Comparison of ENCODE assay signal across 1 fruit fly cellular context in the genomic region with DNA sequence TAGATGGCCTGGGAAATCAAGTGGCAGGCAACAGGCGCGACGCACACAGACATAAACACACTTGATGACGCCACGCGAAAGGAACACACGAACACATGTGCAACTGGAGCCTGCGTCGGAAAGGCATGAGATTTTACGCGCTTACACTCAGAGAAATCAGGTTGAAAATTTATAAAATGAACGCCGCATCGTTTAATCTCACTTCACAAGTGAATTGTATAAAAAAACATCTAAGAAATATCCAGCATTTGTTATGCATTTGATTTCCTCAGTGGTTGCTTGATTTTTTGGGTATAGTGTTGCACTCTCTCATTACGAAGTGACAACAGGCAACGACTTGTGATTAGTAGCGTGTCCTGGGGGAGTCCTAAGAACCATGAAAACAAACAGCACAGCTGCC.
A peak's percentile ranks its signal among the peaks of the same experiment; 100 is the strongest.
TF ChIP-seq lines count a peak whose summit lies in the region.

No protein-coding gene starts in this region.

TF ChIP-seq in whole organism, embryonic, 481 proteins besides CTCF, POLR2A, EP300 and RAD21 (continued from another document and continues in another):
- TF ChIP-seq Mad (GFP tag; optimal IDR thresholded peaks at IDR 0.05; lab: Kevin White, UChicago) (no peak), Hr78 (GFP tag; optimal IDR thresholded peaks at IDR 0.05; lab: Kevin White, UChicago) (no peak), CG7745 (tag; optimal IDR thresholded peaks at IDR 0.05; lab: Kevin White, UChicago) (no peak), GATAe (GFP tag; conservative IDR thresholded peaks at IDR 0.05; lab: Robert Waterston, UW) (no peak), CG32532 (GFP tag; IDR thresholded peaks at IDR 0.05; lab: Robert Waterston, UW) (no peak), CG2678 (tag; optimal IDR thresholded peaks at IDR 0.05; lab: Kevin White, UChicago) (no peak), Ptx1 (GFP tag; IDR thresholded peaks at IDR 0.05; lab: Robert Waterston, UW) (no peak), CG11560 (tag; IDR thresholded peaks at IDR 0.05; lab: Robert Waterston, UW) (no peak), ato (GFP tag; IDR thresholded peaks at IDR 0.05; lab: Robert Waterston, UW; ENCODE audit: partially characterized antibody) (no peak), fd102C (GFP tag; optimal IDR thresholded peaks at IDR 0.05; lab: Kevin White, UChicago) (peak; percentile 31), en (GFP tag; optimal IDR thresholded peaks at IDR 0.05; lab: Kevin White, UChicago) (no peak), nerfin-2 (GFP tag; IDR thresholded peaks at IDR 0.05; lab: Robert Waterston, UW; ENCODE audit: partially characterized antibody) (no peak), CG5953 (GFP tag; IDR thresholded peaks at IDR 0.05; lab: Robert Waterston, UW) (no peak), onecut (GFP tag; IDR thresholded peaks at IDR 0.05; lab: Robert Waterston, UW) (no peak), CG2712 (tag; optimal IDR thresholded peaks at IDR 0.05; lab: Kevin White, UChicago) (peak; percentile 56), CG34422 (GFP tag; IDR thresholded peaks at IDR 0.05; lab: Robert Waterston, UW) (no peak), Aef1 (GFP tag; IDR thresholded peaks at IDR 0.05; lab: Robert Waterston, UW) (no peak), zen2 (GFP tag; IDR thresholded peaks at IDR 0.05; lab: Robert Waterston, UW; ENCODE audit: partially characterized antibody) (no peak), BEAF-32 (GFP tag; optimal IDR thresholded peaks at IDR 0.05; lab: Kevin White, UChicago) (no peak), CG43689 (GFP tag; IDR thresholded peaks at IDR 0.05; lab: Robert Waterston, UW) (no peak), CG32772 (GFP tag; IDR thresholded peaks at IDR 0.05; lab: Robert Waterston, UW) (no peak), Sry-δ (GFP tag; optimal IDR thresholded peaks at IDR 0.05; lab: Kevin White, UChicago) (no peak), p53 (GFP tag; optimal IDR thresholded peaks at IDR 0.05; lab: Kevin White, UChicago) (no peak), MESR4 (GFP tag; optimal IDR thresholded peaks at IDR 0.05; lab: Kevin White, UChicago) (no peak), disco-r (GFP tag; optimal IDR thresholded peaks at IDR 0.05; lab: Kevin White, UChicago) (no peak), Dbx (GFP tag; IDR thresholded peaks at IDR 0.05; lab: Robert Waterston, UW) (no peak), CG13775 (GFP tag; optimal IDR thresholded peaks at IDR 0.05; lab: Kevin White, UChicago) (peak; percentile 2), Hey (tag; optimal IDR thresholded peaks at IDR 0.05; lab: Kevin White, UChicago) (no peak), danr (GFP tag; IDR thresholded peaks at IDR 0.05; lab: Robert Waterston, UW) (no peak), Dip3 (GFP tag; optimal IDR thresholded peaks at IDR 0.05; lab: Kevin White, UChicago) (no peak), MBD-R2 (GFP tag; IDR thresholded peaks at IDR 0.05; lab: Robert Waterston, UW) (no peak), CG3163 (GFP tag; optimal IDR thresholded peaks at IDR 0.05; lab: Kevin White, UChicago) (no peak), sr (GFP tag; IDR thresholded peaks at IDR 0.05; lab: Robert Waterston, UW) (no peak), emc (GFP tag; optimal IDR thresholded peaks at IDR 0.05; lab: Kevin White, UChicago) (no peak), Camta (GFP tag; optimal IDR thresholded peaks at IDR 0.05; lab: Kevin White, UChicago) (no peak), CG16815 (GFP tag; optimal IDR thresholded peaks at IDR 0.05; lab: Kevin White, UChicago) (peak; percentile 1), CG11247 (GFP tag; IDR thresholded peaks at IDR 0.05; lab: Robert Waterston, UW) (no peak), CG14050 (GFP tag; IDR thresholded peaks at IDR 0.05; lab: Robert Waterston, UW) (no peak), CG12236 (GFP tag; optimal IDR thresholded peaks at IDR 0.05; lab: Kevin White, UChicago) (no peak), tin (GFP tag; optimal IDR thresholded peaks at IDR 0.05; lab: Kevin White, UChicago) (no peak), lab (GFP tag; optimal IDR thresholded peaks at IDR 0.05; lab: Kevin White, UChicago) (no peak), Six4 (GFP tag; optimal IDR thresholded peaks at IDR 0.05; lab: Kevin White, UChicago) (peak; percentile 67), CG3407 (GFP tag; optimal IDR thresholded peaks at IDR 0.05; lab: Kevin White, UChicago) (no peak), CG10979 (tag; optimal IDR thresholded peaks at IDR 0.05; lab: Kevin White, UChicago) (peak; percentile 47), CG5180 (GFP tag; optimal IDR thresholded peaks at IDR 0.05; lab: Kevin White, UChicago) (no peak), CG10654 (GFP tag; optimal IDR thresholded peaks at IDR 0.05; lab: Kevin White, UChicago) (no peak), Bdp1 (GFP tag; optimal IDR thresholded peaks at IDR 0.05; lab: Kevin White, UChicago) (no peak), CG17612 (GFP tag; IDR thresholded peaks at IDR 0.05; lab: Robert Waterston, UW) (no peak), zen (tag; optimal IDR thresholded peaks at IDR 0.05; lab: Kevin White, UChicago) (peak; percentile 10), Chrac-16 (GFP tag; optimal IDR thresholded peaks at IDR 0.05; lab: Kevin White, UChicago) (no peak), cad (GFP tag; optimal IDR thresholded peaks at IDR 0.05; lab: Kevin White, UChicago) (no peak), CG10267 (tag; optimal IDR thresholded peaks at IDR 0.05; lab: Kevin White, UChicago) (peak; percentile 27), CG33557 (GFP tag; optimal IDR thresholded peaks at IDR 0.05; lab: Kevin White, UChicago) (peak; percentile 39), Ssrp (tag; optimal IDR thresholded peaks at IDR 0.05; lab: Kevin White, UChicago) (no peak), Antp (GFP tag; optimal IDR thresholded peaks at IDR 0.05; lab: Kevin White, UChicago) (no peak), ase (GFP tag; IDR thresholded peaks at IDR 0.05; lab: Robert Waterston, UW) (no peak), CG18262 (tag; optimal IDR thresholded peaks at IDR 0.05; lab: Kevin White, UChicago) (peak; percentile 3), CG15073 (GFP tag; optimal IDR thresholded peaks at IDR 0.05; lab: Kevin White, UChicago) (no peak), jigr1 (GFP tag; IDR thresholded peaks at IDR 0.05; lab: Robert Waterston, UW) (no peak), dmrt99B (tag; optimal IDR thresholded peaks at IDR 0.05; lab: Kevin White, UChicago) (no peak), Xrp1 (GFP tag; IDR thresholded peaks at IDR 0.05; lab: Robert Waterston, UW) (peak; percentile 50; the same call in 1 of the 2 replicates), h (optimal IDR thresholded peaks at IDR 0.05; lab: Kevin White, UChicago) (no peak), Hr39 (optimal IDR thresholded peaks at IDR 0.05; lab: Kevin White, UChicago) (no peak), D19A (tag; optimal IDR thresholded peaks at IDR 0.05; lab: Kevin White, UChicago) (no peak), CG4328 (GFP tag; optimal IDR thresholded peaks at IDR 0.05; lab: Kevin White, UChicago) (no peak), zfh1 (GFP tag; IDR thresholded peaks at IDR 0.05; lab: Robert Waterston, UW) (peak; percentile 58; the same call in 2 of the 3 replicates), CG17802 (tag; optimal IDR thresholded peaks at IDR 0.05; lab: Kevin White, UChicago) (no peak), crol (GFP tag; IDR thresholded peaks at IDR 0.05; lab: Robert Waterston, UW) (no peak), CG4617 (GFP tag; optimal IDR thresholded peaks at IDR 0.05; lab: Kevin White, UChicago; ENCODE audit: borderline replicate concordance) (no peak), nom (GFP tag; optimal IDR thresholded peaks at IDR 0.05; lab: Kevin White, UChicago) (no peak), fu2 (GFP tag; optimal IDR thresholded peaks at IDR 0.05; lab: Kevin White, UChicago) (no peak), row (GFP tag; IDR thresholded peaks at IDR 0.05; lab: Robert Waterston, UW) (peak; percentile 62), ems (GFP tag; optimal IDR thresholded peaks at IDR 0.05; lab: Kevin White, UChicago) (no peak), CG5245 (GFP tag; optimal IDR thresholded peaks at IDR 0.05; lab: Kevin White, UChicago) (no peak), mld (GFP tag; IDR thresholded peaks at IDR 0.05; lab: Robert Waterston, UW; ENCODE audit: partially characterized antibody) (no peak), HLH3B (GFP tag; IDR thresholded peaks at IDR 0.05; lab: Robert Waterston, UW) (no peak), twi (tag; optimal IDR thresholded peaks at IDR 0.05; lab: Kevin White, UChicago) (peak; percentile 93), CG8089 (GFP tag; optimal IDR thresholded peaks at IDR 0.05; lab: Kevin White, UChicago) (no peak), gcm2 (GFP tag; optimal IDR thresholded peaks at IDR 0.05; lab: Kevin White, UChicago) (no peak), ham (GFP tag; IDR thresholded peaks at IDR 0.05; lab: Robert Waterston, UW) (no peak), zf30C (GFP tag; optimal IDR thresholded peaks at IDR 0.05; lab: Kevin White, UChicago) (peak; percentile 94), grau (tag; optimal IDR thresholded peaks at IDR 0.05; lab: Kevin White, UChicago) (no peak), cg (GFP tag; optimal IDR thresholded peaks at IDR 0.05; lab: Kevin White, UChicago) (peak; percentile 36), Max (GFP tag; optimal IDR thresholded peaks at IDR 0.05; lab: Kevin White, UChicago) (no peak), Hmr (GFP tag; optimal IDR thresholded peaks at IDR 0.05; lab: Kevin White, UChicago) (no peak), NC2α (GFP tag; optimal IDR thresholded peaks at IDR 0.05; lab: Kevin White, UChicago) (no peak), CG16863 (GFP tag; optimal IDR thresholded peaks at IDR 0.05; lab: Kevin White, UChicago) (no peak), CG10543 (GFP tag; optimal IDR thresholded peaks at IDR 0.05; lab: Kevin White, UChicago) (no peak), hkb (optimal IDR thresholded peaks at IDR 0.05; lab: Kevin White, UChicago) (no peak), hkb (GFP tag; IDR thresholded peaks at IDR 0.05; lab: Robert Waterston, UW) (no peak), Lim3 (GFP tag; IDR thresholded peaks at IDR 0.05; lab: Robert Waterston, UW) (no peak), CG7987 (GFP tag; optimal IDR thresholded peaks at IDR 0.05; lab: Kevin White, UChicago) (no peak), YL-1 (GFP tag; optimal IDR thresholded peaks at IDR 0.05; lab: Kevin White, UChicago) (no peak), CG17829 (tag; optimal IDR thresholded peaks at IDR 0.05; lab: Kevin White, UChicago) (peak; percentile 54), Myb (GFP tag; optimal IDR thresholded peaks at IDR 0.05; lab: Kevin White, UChicago) (no peak), CG11456 (GFP tag; IDR thresholded peaks at IDR 0.05; lab: Robert Waterston, UW) (no peak), CG8944 (GFP tag; optimal IDR thresholded peaks at IDR 0.05; lab: Kevin White, UChicago) (no peak), pzg (GFP tag; optimal IDR thresholded peaks at IDR 0.05; lab: Kevin White, UChicago) (no peak), Sox100B (GFP tag; optimal IDR thresholded peaks at IDR 0.05; lab: Kevin White, UChicago) (no peak), zfh2 (GFP tag; optimal IDR thresholded peaks at IDR 0.05; lab: Kevin White, UChicago) (no peak), Hr3 (GFP tag; optimal IDR thresholded peaks at IDR 0.05; lab: Kevin White, UChicago) (no peak), CG14860 (GFP tag; IDR thresholded peaks at IDR 0.05; lab: Robert Waterston, UW; ENCODE audit: partially characterized antibody) (no peak), CG8281 (tag; optimal IDR thresholded peaks at IDR 0.05; lab: Kevin White, UChicago) (no peak), bcd (GFP tag; optimal IDR thresholded peaks at IDR 0.05; lab: Kevin White, UChicago) (no peak), Bgb (GFP tag; IDR thresholded peaks at IDR 0.05; lab: Robert Waterston, UW; ENCODE audit: partially characterized antibody) (no peak), CG7357 (GFP tag; IDR thresholded peaks at IDR 0.05; lab: Robert Waterston, UW) (no peak), Atf3 (GFP tag; optimal IDR thresholded peaks at IDR 0.05; lab: Kevin White, UChicago) (no peak), Kr (GFP tag; optimal IDR thresholded peaks at IDR 0.05; lab: Kevin White, UChicago) (peak; percentile 51), Tbp (GFP tag; optimal IDR thresholded peaks at IDR 0.05; lab: Kevin White, UChicago) (no peak), CG6254 (GFP tag; optimal IDR thresholded peaks at IDR 0.05; lab: Kevin White, UChicago) (no peak), CG9817 (tag; optimal IDR thresholded peaks at IDR 0.05; lab: Kevin White, UChicago) (no peak), ro (GFP tag; IDR thresholded peaks at IDR 0.05; lab: Robert Waterston, UW) (no peak), esg (GFP tag; conservative IDR thresholded peaks at IDR 0.05; lab: Robert Waterston, UW) (no peak), Dll (GFP tag; IDR thresholded peaks at IDR 0.05; lab: Robert Waterston, UW; ENCODE audit: partially characterized antibody) (no peak), CG12155 (GFP tag; optimal IDR thresholded peaks at IDR 0.05; lab: Kevin White, UChicago) (no peak), unpg (GFP tag; optimal IDR thresholded peaks at IDR 0.05; lab: Kevin White, UChicago) (no peak), vnd (GFP tag; IDR thresholded peaks at IDR 0.05; lab: Robert Waterston, UW; ENCODE audit: partially characterized antibody) (no peak), CG15269 (tag; optimal IDR thresholded peaks at IDR 0.05; lab: Kevin White, UChicago) (no peak), CG7839 (tag; optimal IDR thresholded peaks at IDR 0.05; lab: Kevin White, UChicago) (no peak), CG12942 (GFP tag; optimal IDR thresholded peaks at IDR 0.05; lab: Kevin White, UChicago) (no peak), sqz (GFP tag; optimal IDR thresholded peaks at IDR 0.05; lab: Kevin White, UChicago) (no peak), CG10959 (GFP tag; IDR thresholded peaks at IDR 0.05; lab: Robert Waterston, UW) (peak; percentile 60), CG14014 (GFP tag; IDR thresholded peaks at IDR 0.05; lab: Robert Waterston, UW) (no peak), CG11093 (GFP tag; IDR thresholded peaks at IDR 0.05; lab: Robert Waterston, UW) (no peak), CG14710 (tag; optimal IDR thresholded peaks at IDR 0.05; lab: Kevin White, UChicago) (peak; percentile 20), dmrt11E (tag; optimal IDR thresholded peaks at IDR 0.05; lab: Kevin White, UChicago) (peak; percentile 92), CG2875 (GFP tag; optimal IDR thresholded peaks at IDR 0.05; lab: Kevin White, UChicago) (no peak), lola (GFP tag; optimal IDR thresholded peaks at IDR 0.05; lab: Kevin White, UChicago) (peak in 1 of 3 experiments; percentile 15), Fer2 (tag; optimal IDR thresholded peaks at IDR 0.05; lab: Kevin White, UChicago) (no peak), al (GFP tag; IDR thresholded peaks at IDR 0.05; lab: Robert Waterston, UW) (no peak), luna (GFP tag; optimal IDR thresholded peaks at IDR 0.05; lab: Kevin White, UChicago) (no peak), bab2 (GFP tag; optimal IDR thresholded peaks at IDR 0.05; lab: Kevin White, UChicago) (no peak), jing (GFP tag; optimal IDR thresholded peaks at IDR 0.05; lab: Kevin White, UChicago) (no peak), Opbp (GFP tag; IDR thresholded peaks at IDR 0.05; lab: Robert Waterston, UW; ENCODE audit: partially characterized antibody) (no peak)
